Fruit fly (Drosophila melanogaster) whole organism, embryonic: Measurements from ENCODE around the gene CG46464.

Experiments
- Aef1 ChIP-seq: fragments of 200-800 bp; sonication (Bioruptor generic); IDR thresholded peaks from 3 replicates; pipeline ENCODE4 v1.3.6; 2022; ENCODE audit warnings: missing biosample characterization, missing genetic modification characterization
- Asciz ChIP-seq: fragments of 200-800 bp; sonication (Bioruptor generic); optimal IDR thresholded peaks from 2 replicates; lab custom pipeline; 2017; ENCODE audit warnings: missing biosample characterization, mild to moderate bottlenecking, missing genetic modification characterization, missing genetic modification reagents
- Awh ChIP-seq: fragments of 200-800 bp; sonication (Bioruptor generic); IDR thresholded peaks from 2 replicates; pipeline ENCODE4, ENCODE4 v1.3.6; 2022; ENCODE audit warnings: missing biosample characterization, missing genetic modification characterization
- B-H1 ChIP-seq: fragments of 200-800 bp; sonication (Bioruptor generic); IDR thresholded peaks from 3 replicates; pipeline ENCODE4 v1.3.6; 2022; ENCODE audit warnings: missing biosample characterization, missing genetic modification characterization
- Blimp-1 ChIP-seq: fragments of 200-800 bp; sonication (Bioruptor generic); optimal IDR thresholded peaks from 3 replicates; lab custom pipeline; 2018; ENCODE audit warnings: missing biosample characterization, missing genetic modification characterization, mild to moderate bottlenecking, moderate library complexity, missing genetic modification reagents
- CG10543 ChIP-seq: fragments of 200-800 bp; sonication (Bioruptor generic); optimal IDR thresholded peaks from 3 replicates; lab custom pipeline; 2017; ENCODE audit warnings: missing biosample characterization, mild to moderate bottlenecking, missing genetic modification characterization, moderate library complexity
- CG12071 ChIP-seq: fragments of 200-800 bp; sonication (Bioruptor generic); optimal IDR thresholded peaks from 3 replicates; lab custom pipeline; 2018; ENCODE audit warnings: missing biosample characterization, mild to moderate bottlenecking, missing genetic modification characterization
- CG12391 ChIP-seq: fragments of 200-800 bp; sonication (Bioruptor generic); optimal IDR thresholded peaks from 3 replicates; lab custom pipeline; 2018; ENCODE audit warnings: missing biosample characterization, mild to moderate bottlenecking, missing genetic modification characterization, moderate library complexity
- CG13287 ChIP-seq: fragments of 200-800 bp; sonication (Bioruptor generic); IDR thresholded peaks from 2 replicates; pipeline ENCODE4 v1.3.6; 2022; ENCODE audit warnings: missing biosample characterization, missing genetic modification characterization; ENCODE audit not compliant: partially characterized antibody
- CG15011 ChIP-seq: fragments of 200-800 bp; sonication (Bioruptor generic); optimal IDR thresholded peaks from 3 replicates; lab custom pipeline; 2018; ENCODE audit warnings: missing biosample characterization, mild to moderate bottlenecking, missing genetic modification characterization
- CG2678 ChIP-seq: fragments of 200-800 bp; sonication (Bioruptor generic); optimal IDR thresholded peaks from 3 replicates; lab custom pipeline; 2019; ENCODE audit warnings: missing biosample characterization, mild to moderate bottlenecking, missing genetic modification characterization, moderate library complexity
- CG2712 ChIP-seq: fragments of 200-800 bp; optimal IDR thresholded peaks from 3 replicates; lab custom pipeline; 2019; ENCODE audit warnings: missing biosample characterization, mild to moderate bottlenecking, missing genetic modification characterization, moderate library complexity
- CG30020 ChIP-seq: fragments of 200-800 bp; optimal IDR thresholded peaks from 2 replicates; lab custom pipeline; 2019; ENCODE audit warnings: missing biosample characterization, mild to moderate bottlenecking, missing genetic modification characterization, moderate library complexity
- CG43689 ChIP-seq: fragments of 200-800 bp; sonication (Bioruptor generic); IDR thresholded peaks from 2 replicates; pipeline ENCODE4 v1.3.6; 2022; ENCODE audit warnings: missing biosample characterization, missing genetic modification characterization
- CG6654 ChIP-seq: fragments of 200-800 bp; sonication (Bioruptor generic); optimal IDR thresholded peaks from 2 replicates; lab custom pipeline; 2017; ENCODE audit warnings: missing biosample characterization, mild to moderate bottlenecking, missing genetic modification characterization
- Doc2 ChIP-seq: fragments of 200-800 bp; sonication (Bioruptor generic); IDR thresholded peaks from 2 replicates; pipeline ENCODE4 v1.3.6; 2022; ENCODE audit warnings: missing biosample characterization, missing genetic modification characterization
- HLHmδ ChIP-seq: fragments of 200-800 bp; sonication (Bioruptor generic); optimal IDR thresholded peaks from 2 replicates; lab custom pipeline; 2018; ENCODE audit warnings: missing biosample characterization, mild to moderate bottlenecking, missing genetic modification characterization, moderate library complexity
- NC2α ChIP-seq: fragments of 200-800 bp; sonication (Bioruptor generic); optimal IDR thresholded peaks from 2 replicates; lab custom pipeline; 2016; ENCODE audit warnings: missing biosample characterization, missing genetic modification characterization
- Nf-YB ChIP-seq: fragments of 200-800 bp; sonication (Bioruptor generic); optimal IDR thresholded peaks from 3 replicates; lab custom pipeline; 2019; ENCODE audit warnings: missing biosample characterization, mild to moderate bottlenecking, missing genetic modification characterization, moderate library complexity
- Pdp1 ChIP-seq, 2 experiments: fragments of 200-800 bp; sonication (Bioruptor generic); optimal IDR thresholded peaks; 3 replicates each; lab custom pipeline; 2016; ENCODE audit warnings: missing biosample characterization in 2 of 2, missing genetic modification characterization in 2 of 2, mild to moderate bottlenecking in 1 of 2, moderate library complexity in 1 of 2
- Rfx ChIP-seq: fragments of 200-800 bp; sonication (Bioruptor generic); IDR thresholded peaks from 2 replicates; pipeline ENCODE4 v1.3.6; 2022; ENCODE audit warnings: missing biosample characterization, missing genetic modification characterization
- Side ChIP-seq: fragments of 200-800 bp; sonication (Bioruptor generic); optimal IDR thresholded peaks from 2 replicates; lab custom pipeline; 2016; ENCODE audit warnings: missing biosample characterization, missing genetic modification characterization
- Sox102F ChIP-seq: fragments of 200-800 bp; sonication (Bioruptor generic); optimal IDR thresholded peaks from 2 replicates; lab custom pipeline; 2018; ENCODE audit warnings: missing biosample characterization, mild to moderate bottlenecking, missing genetic modification characterization, moderate library complexity
- Ssrp ChIP-seq: fragments of 200-800 bp; sonication (Bioruptor generic); optimal IDR thresholded peaks from 2 replicates; lab custom pipeline; 2018; ENCODE audit warnings: missing biosample characterization, mild to moderate bottlenecking, missing genetic modification characterization, moderate library complexity
- Vsx1 ChIP-seq: fragments of 200-800 bp; sonication (Bioruptor generic); optimal IDR thresholded peaks from 2 replicates; lab custom pipeline; 2017; ENCODE audit warnings: missing biosample characterization, mild to moderate bottlenecking, missing genetic modification characterization, missing genetic modification reagents
- abd-A ChIP-seq: fragments of 200-800 bp; sonication (Bioruptor generic); optimal IDR thresholded peaks from 3 replicates; lab custom pipeline; 2019; ENCODE audit warnings: missing biosample characterization, mild to moderate bottlenecking, missing genetic modification characterization, moderate library complexity
- chinmo ChIP-seq: fragments of 200-800 bp; sonication (Bioruptor generic); IDR thresholded peaks from 4 replicates; pipeline ENCODE4 v1.3.6; 2022; ENCODE audit warnings: missing biosample characterization, missing genetic modification characterization; ENCODE audit not compliant: partially characterized antibody
- dmrt11E ChIP-seq: fragments of 200-800 bp; sonication (Bioruptor generic); optimal IDR thresholded peaks from 3 replicates; lab custom pipeline; 2018; ENCODE audit warnings: missing biosample characterization, mild to moderate bottlenecking, missing genetic modification characterization, moderate library complexity
- eve ChIP-seq, 2 experiments: fragments of >200 bp; optimal IDR thresholded peaks; 2 replicates each; lab custom pipeline; 2017; ENCODE audit warnings: missing biosample characterization in 2 of 2, missing genetic modification characterization in 2 of 2
- lola ChIP-seq, 3 experiments: fragments of >200 bp in 2 of 3; fragments of 200-800 bp in 1 of 3; sonication (Bioruptor generic) in 1 of 3; optimal IDR thresholded peaks; 2 replicates each; lab custom pipeline; 2017 to 2019; ENCODE audit warnings: missing biosample characterization in 3 of 3, missing genetic modification characterization in 3 of 3, mild to moderate bottlenecking in 1 of 3, moderate library complexity in 1 of 3
- nerfin-2 ChIP-seq: fragments of 200-800 bp; sonication (Bioruptor generic); IDR thresholded peaks from 2 replicates; pipeline ENCODE4 v1.3.6; 2022; ENCODE audit warnings: missing biosample characterization, missing genetic modification characterization; ENCODE audit not compliant: partially characterized antibody
- nmo ChIP-seq: fragments of 200-800 bp; sonication (Bioruptor generic); optimal IDR thresholded peaks from 2 replicates; lab custom pipeline; 2018; ENCODE audit warnings: missing biosample characterization, mild to moderate bottlenecking, missing genetic modification characterization, moderate library complexity
- oc ChIP-seq: fragments of 200-800 bp; sonication (Bioruptor generic); optimal IDR thresholded peaks from 2 replicates; lab custom pipeline; 2018; ENCODE audit warnings: missing biosample characterization, mild to moderate bottlenecking, missing genetic modification characterization, moderate library complexity
- phol ChIP-seq: fragments of 200-800 bp; sonication (Bioruptor generic); optimal IDR thresholded peaks from 3 replicates; lab custom pipeline; 2018; ENCODE audit warnings: missing biosample characterization, mild to moderate bottlenecking, missing genetic modification characterization, moderate library complexity
- sd ChIP-seq: fragments of 200-800 bp; sonication (Bioruptor generic); optimal IDR thresholded peaks from 3 replicates; lab custom pipeline; 2018; ENCODE audit warnings: missing biosample characterization, mild to moderate bottlenecking, missing genetic modification characterization, moderate library complexity
- sens ChIP-seq: fragments of 200-800 bp; sonication (Bioruptor generic); peaks from one replicate; lab custom pipeline; 2016; ENCODE audit warnings: missing biosample characterization, missing genetic modification characterization
- vvl ChIP-seq: fragments of 200-800 bp; sonication (Bioruptor generic); IDR thresholded peaks from 2 replicates; pipeline ENCODE4 v1.3.6; 2022; ENCODE audit warnings: missing biosample characterization, missing genetic modification characterization
- yki ChIP-seq: fragments of >200 bp; optimal IDR thresholded peaks from 3 replicates; lab custom pipeline; 2018
- zen ChIP-seq: fragments of 200-800 bp; sonication (Bioruptor generic); optimal IDR thresholded peaks from 3 replicates; lab custom pipeline; 2018; ENCODE audit warnings: missing biosample characterization, mild to moderate bottlenecking, missing genetic modification characterization, moderate library complexity

The CG46464 gene

DNA sequence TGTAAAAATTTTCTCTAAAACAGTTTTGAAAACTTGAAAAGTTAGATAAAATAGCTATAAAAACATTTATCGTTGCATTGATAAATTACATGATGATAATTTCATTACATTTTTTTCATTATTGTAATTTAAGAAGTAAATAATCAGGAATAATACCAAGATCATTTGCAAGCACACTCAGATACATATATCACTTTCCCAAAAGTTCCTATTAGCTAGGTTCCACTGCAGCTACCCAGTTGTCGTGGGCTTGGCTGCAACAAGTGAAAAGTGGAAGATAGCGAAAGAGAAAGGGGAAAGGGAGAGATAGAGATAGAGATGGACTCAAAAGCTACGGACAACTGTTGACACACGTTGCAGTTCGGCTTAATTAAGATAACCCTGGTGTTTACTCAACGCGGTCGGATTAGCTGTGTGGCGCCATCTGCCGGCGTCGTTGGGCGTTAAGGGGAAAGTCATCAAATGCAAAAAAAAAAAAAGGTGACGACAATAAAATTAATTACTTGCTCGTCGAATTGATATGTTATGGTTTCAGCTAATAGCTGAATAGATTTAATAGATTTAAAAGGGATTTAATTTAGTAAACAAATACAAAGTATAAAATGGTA is 38.0 kb upstream of the CG46464 start (continued):
- TF ChIP-seq sens (GFP tag; lab: Kevin White, UChicago), result peak; percentile 55
- no peak for TF ChIP-seq B-H1
- peak; percentile 47 for TF ChIP-seq Ssrp (tag; lab: Kevin White, UChicago)
- peak; percentile 42; the same call in 1 of the 2 replicates for TF ChIP-seq Awh (GFP tag; lab: Robert Waterston, UW)
- no peak for TF ChIP-seq zen (tag; lab: Kevin White, UChicago)
- no peak for TF ChIP-seq Nf-YB (GFP tag; lab: Kevin White, UChicago)
- TF ChIP-seq nerfin-2 (GFP tag; lab: Robert Waterston, UW), result no peak
- TF ChIP-seq CG12071, result no peak
- TF ChIP-seq CG12391 (tag; lab: Kevin White, UChicago), result peak; percentile 30
- no peak for TF ChIP-seq Side (GFP tag; lab: Kevin White, UChicago)
- peak; percentile 36 for TF ChIP-seq HLHmδ (GFP tag; lab: Kevin White, UChicago)
- TF ChIP-seq Asciz (GFP tag; lab: Kevin White, UChicago), result peak; percentile 13
- TF ChIP-seq Rfx (GFP tag; lab: Robert Waterston, UW), result no peak
- TF ChIP-seq phol (tag; lab: Kevin White, UChicago), result peak; percentile 37
- TF ChIP-seq CG30020 (tag; lab: Kevin White, UChicago), result no peak
- peak in 1 of 3 experiments; percentile 45 for TF ChIP-seq lola (GFP tag; optimal IDR thresholded peaks at IDR 0.05; lab: Kevin White, UChicago)
- no peak for TF ChIP-seq Doc2 (GFP tag; lab: Robert Waterston, UW)
- peak; percentile 68 for TF ChIP-seq Blimp-1 (GFP tag; lab: Kevin White, UChicago)
- peak; percentile 15 for TF ChIP-seq CG2712 (tag; lab: Kevin White, UChicago)
- TF ChIP-seq dmrt11E (tag; lab: Kevin White, UChicago), result peak; percentile 8
- TF ChIP-seq Sox102F (GFP tag; lab: Kevin White, UChicago), result peak; percentile 44
- TF ChIP-seq CG13287, result no peak
- peak; percentile 21 for TF ChIP-seq nmo
- TF ChIP-seq yki, result no peak
- TF ChIP-seq Vsx1 (GFP tag; lab: Kevin White, UChicago), result peak; percentile 14

DNA sequence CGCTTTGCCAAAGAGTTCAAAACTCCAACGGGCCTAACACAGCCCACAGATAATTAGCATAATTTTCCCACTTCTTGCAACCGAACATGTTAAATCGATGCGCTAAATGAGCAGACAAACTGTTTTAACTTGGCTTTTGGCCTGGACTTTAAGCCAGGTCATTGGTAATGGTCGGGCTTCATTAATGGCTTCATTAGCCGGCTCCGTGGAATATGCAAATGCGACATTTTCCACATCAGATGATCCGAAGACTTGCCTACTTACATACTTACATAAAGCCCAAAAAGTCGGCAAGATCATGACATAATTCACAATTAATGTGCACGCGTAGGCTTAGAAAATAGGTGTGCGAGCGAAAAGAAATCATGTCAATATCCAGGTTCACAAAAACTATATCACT is 34.6 kb upstream of the CG46464 start:
- TF ChIP-seq CG15011 (GFP tag; lab: Kevin White, UChicago), result no peak
- TF ChIP-seq CG43689 (GFP tag; lab: Robert Waterston, UW), result no peak
- peak; percentile 27 for TF ChIP-seq abd-A (tag; lab: Kevin White, UChicago)
- no peak for TF ChIP-seq CG2678 (tag; lab: Kevin White, UChicago)
- TF ChIP-seq vvl, result peak; percentile 49; the same call in 1 of the 2 replicates
- TF ChIP-seq Awh (GFP tag; lab: Robert Waterston, UW), result peak; percentile 83
- no peak for TF ChIP-seq Aef1 (GFP tag; lab: Robert Waterston, UW)
- TF ChIP-seq CG6654 (GFP tag; lab: Kevin White, UChicago), result no peak
- TF ChIP-seq CG10543, result no peak
- peak in 1 of 2 experiments; percentile 28 for TF ChIP-seq Pdp1 (GFP tag; optimal IDR thresholded peaks at IDR 0.05; lab: Kevin White, UChicago)
- TF ChIP-seq NC2α (GFP tag; lab: Kevin White, UChicago), result no peak
- peak; percentile 53 for TF ChIP-seq oc (tag; lab: Kevin White, UChicago)

DNA sequence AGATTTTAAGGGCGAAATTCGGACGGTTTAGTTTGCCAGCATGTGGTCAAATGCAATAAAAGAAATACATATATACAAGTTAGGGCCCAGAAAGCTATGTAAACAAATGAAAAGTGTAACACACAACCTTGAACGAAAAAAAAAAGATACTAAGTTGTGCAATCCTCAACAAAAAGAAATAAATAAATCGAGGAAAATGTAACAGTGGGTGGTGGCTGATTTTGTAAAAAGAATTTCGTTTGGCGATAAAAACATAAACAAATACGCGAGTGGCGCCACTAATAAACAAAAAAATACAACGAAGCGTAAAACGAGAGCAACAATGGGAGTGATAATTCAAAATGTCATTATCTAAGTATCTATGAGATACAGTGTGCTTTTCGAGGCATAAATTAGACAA is 33.2 kb upstream of the CG46464 start:
- TF ChIP-seq eve (GFP tag; optimal IDR thresholded peaks at IDR 0.05; lab: Kevin White, UChicago) (peak in 1 of 2 experiments; percentile 52), CG43689 (GFP tag; lab: Robert Waterston, UW) (no peak), sd (tag; lab: Kevin White, UChicago) (peak; percentile 54), Pdp1 (GFP tag; optimal IDR thresholded peaks at IDR 0.05; lab: Kevin White, UChicago) (peak in 1 of 2 experiments; percentile 46), chinmo (0 out of 4 replicates have a peak, but pooled peaks have one; percentile 29)
